Worm (Caenorhabditis elegans) whole organism, L4/young adult: ENCODE measurements around the gene Y54F10AR.1.
"Not testable (repeated sequence)": the region's sequence is repeated elsewhere in the genome, so short reads cannot be mapped to it uniquely, and the experiment has no call there.

ENCODE experiments used
- W03F9.2 ChIP-seq: fragments of 150-350 bp; optimal IDR thresholded peaks from 2 replicates; lab custom pipeline; 2014; ENCODE audit warnings: missing biosample characterization, missing genetic modification characterization
- dao-5 ChIP-seq: sonication (generic microtip); optimal IDR thresholded peaks from 2 replicates; lab custom pipeline; 2016; ENCODE audit warnings: missing genotype, missing genetic modification characterization, moderate library complexity, missing compliant biosample characterization
- him-1 ChIP-seq: sonication (generic microtip); optimal IDR thresholded peaks from 2 replicates; lab custom pipeline; 2016; ENCODE audit warnings: missing genotype, missing genetic modification reagents, missing genetic modification characterization, missing compliant biosample characterization

Gene Y54F10AR.1

ce11 chrIII:2577982-2578381 is 2.5 kb upstream of the Y54F10AR.1 start:
- TF ChIP-seq W03F9.2 (tag; lab: Kevin White, UChicago) (no peak), dao-5 (tag; lab: Kevin White, UChicago) (no peak), him-1 (tag; lab: Kevin White, UChicago) (no peak)

ce11 chrIII:2576360-2577259 is 1.1 kb upstream of the Y54F10AR.1 start:
- TF ChIP-seq dao-5 (tag; lab: Kevin White, UChicago) (no peak), him-1 (tag; lab: Kevin White, UChicago) (peak; percentile 49), W03F9.2 (tag; lab: Kevin White, UChicago) (no peak)

ce11 chrIII:2572421-2572820 is 3.1 kb downstream of the Y54F10AR.1 start:
- TF ChIP-seq dao-5 (tag; lab: Kevin White, UChicago) (no peak), W03F9.2 (tag; lab: Kevin White, UChicago) (no peak), him-1 (tag; lab: Kevin White, UChicago) (no peak)

- TF ChIP-seq him-1 (tag; lab: Kevin White, UChicago) (no peak), W03F9.2 (tag; lab: Kevin White, UChicago) (no peak), dao-5 (tag; lab: Kevin White, UChicago) (no peak)
Observed at ce11 chrIII:2571447-2571846, 4.0 kb downstream of the Y54F10AR.1 start, which contains the start of gene Y54F10AR.2. Gene Y54F10AR.2, minus strand, starts transcription at chrIII:2571547.

ce11 chrIII:2563883-2564282 is 11.6 kb downstream of the Y54F10AR.1 start, which contains the start of gene Y54F10AM.11:
Gene Y54F10AM.11, minus strand, starts transcription at chrIII:2563983.
- TF ChIP-seq dao-5, W03F9.2, him-1 (tag; lab: Kevin White, UChicago): not testable (repeated sequence)

- no peak for TF ChIP-seq W03F9.2 (tag; lab: Kevin White, UChicago)
- no peak for TF ChIP-seq him-1 (tag; lab: Kevin White, UChicago)
- TF ChIP-seq dao-5 (tag; lab: Kevin White, UChicago) = no peak
Observed at ce11 chrIII:2563033-2563656, 12.3 kb downstream of the Y54F10AR.1 start.

- no peak for TF ChIP-seq dao-5 (tag; lab: Kevin White, UChicago)
- no peak for TF ChIP-seq W03F9.2 (tag; lab: Kevin White, UChicago)
- no peak for TF ChIP-seq him-1 (tag; lab: Kevin White, UChicago)
Observed at ce11 chrIII:2561410-2561809, 14.1 kb downstream of the Y54F10AR.1 start, which contains the start of gene nhr-239. Gene nhr-239, plus strand, starts transcription at chrIII:2561710.

ce11 chrIII:2560763-2561162 is 14.7 kb downstream of the Y54F10AR.1 start:
- TF ChIP-seq dao-5 (tag; lab: Kevin White, UChicago) = no peak
- TF ChIP-seq him-1 (tag; lab: Kevin White, UChicago) = no peak

- no peak for TF ChIP-seq dao-5 (tag; lab: Kevin White, UChicago)
- no peak for TF ChIP-seq him-1 (tag; lab: Kevin White, UChicago)
- TF ChIP-seq W03F9.2 (tag; lab: Kevin White, UChicago) = no peak
Observed at ce11 chrIII:2553579-2553978, 21.9 kb downstream of the Y54F10AR.1 start.

ce11 chrIII:2552382-2552781 is 23.1 kb downstream of the Y54F10AR.1 start:
- TF ChIP-seq dao-5 (tag; lab: Kevin White, UChicago) = no peak
- no peak for TF ChIP-seq W03F9.2 (tag; lab: Kevin White, UChicago)
- no peak for TF ChIP-seq him-1 (tag; lab: Kevin White, UChicago)

ce11 chrIII:2551981-2552380 is 23.5 kb downstream of the Y54F10AR.1 start:
- TF ChIP-seq him-1 (tag; lab: Kevin White, UChicago) (no peak), dao-5 (tag; lab: Kevin White, UChicago) (no peak), W03F9.2 (tag; lab: Kevin White, UChicago) (no peak)

- TF ChIP-seq W03F9.2 (tag; lab: Kevin White, UChicago) (no peak), him-1 (tag; lab: Kevin White, UChicago) (no peak), dao-5 (tag; lab: Kevin White, UChicago) (no peak)
Observed at ce11 chrIII:2549620-2550019, 25.9 kb downstream of the Y54F10AR.1 start, which contains the start of gene feh-1. Gene feh-1, plus strand, starts transcription at chrIII:2549920.

ce11 chrIII:2546298-2546697 is 29.2 kb downstream of the Y54F10AR.1 start:
- TF ChIP-seq W03F9.2 (tag; lab: Kevin White, UChicago) (no peak), him-1 (tag; lab: Kevin White, UChicago) (no peak), dao-5 (tag; lab: Kevin White, UChicago) (no peak)
